Worm (Caenorhabditis elegans): ENCODE results near the gene dpy-20.

Gene dpy-20

DNA sequence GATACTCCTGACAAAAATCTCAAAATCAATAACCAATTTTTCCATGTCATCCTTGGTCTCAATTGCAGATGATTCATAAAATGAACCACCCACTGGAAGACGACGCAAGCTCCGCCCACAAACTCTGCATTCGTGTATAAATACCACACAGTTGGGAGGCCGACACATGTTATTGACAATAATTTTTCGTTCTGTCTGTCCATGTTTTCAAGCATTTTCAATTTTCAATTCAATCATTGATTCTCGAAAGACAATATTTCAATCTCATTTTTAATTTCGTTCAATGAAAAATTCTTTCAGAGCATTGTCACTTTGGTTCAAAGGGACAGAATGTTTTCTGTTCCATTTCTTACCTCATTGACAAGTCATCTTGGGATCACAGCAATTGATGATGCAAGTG is 24.6 kb downstream of the dpy-20 start, which contains the start of gene inx-9:
TSS of gene inx-9 (plus strand) at position 301 of the 400 bp plus-strand sequence.
- TF ChIP-seq nhr-12 (tag; optimal IDR thresholded peaks at IDR 0.05) = no peak
- no peak for TF ChIP-seq eor-1 (tag; optimal IDR thresholded peaks at IDR 0.05)
- no peak for TF ChIP-seq nhr-76 (tag; optimal IDR thresholded peaks at IDR 0.05)
- no peak for TF ChIP-seq ceh-9 (tag; optimal IDR thresholded peaks at IDR 0.05)
- no peak for TF ChIP-seq nhr-43 (tag; optimal IDR thresholded peaks at IDR 0.05; ENCODE audit: poor library complexity, severe bottlenecking)
- no peak for TF ChIP-seq mdl-1 (tag; optimal IDR thresholded peaks at IDR 0.05)
- TF ChIP-seq tbx-2 (tag; optimal IDR thresholded peaks at IDR 0.05) = no peak
- no peak for TF ChIP-seq elt-3 (tag; optimal IDR thresholded peaks at IDR 0.05)
- no peak for TF ChIP-seq skn-1 (tag; optimal IDR thresholded peaks at IDR 0.05)
- TF ChIP-seq ZK546.5 (tag; optimal IDR thresholded peaks at IDR 0.05) = no peak
- no peak for TF ChIP-seq nhr-28 (tag; optimal IDR thresholded peaks at IDR 0.05)
- no peak for TF ChIP-seq fkh-2 (tag; optimal IDR thresholded peaks at IDR 0.05)
- TF ChIP-seq fkh-10 (GFP tag; optimal IDR thresholded peaks at IDR 0.05) = no peak
- TF ChIP-seq mml-1 (tag; optimal IDR thresholded peaks at IDR 0.05) = no peak

DNA sequence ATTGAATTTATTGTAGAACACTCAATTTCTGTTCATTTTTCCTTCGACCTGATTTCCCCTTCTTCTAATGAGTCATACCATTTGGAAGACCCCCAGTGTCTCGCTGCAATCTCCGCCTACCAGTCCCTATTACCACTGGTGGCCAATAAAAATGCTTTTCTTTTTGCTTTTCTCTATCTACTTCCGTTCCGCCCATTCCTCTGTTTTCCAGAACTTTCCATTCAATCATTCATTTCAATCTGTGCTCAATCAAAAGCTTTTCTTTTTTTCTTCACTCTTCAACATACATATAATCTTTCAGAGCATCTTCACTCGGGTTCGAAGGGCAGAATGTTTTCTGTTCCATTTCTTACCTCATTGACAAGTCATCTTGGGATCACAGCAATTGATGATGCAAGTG is 27.1 kb downstream of the dpy-20 start, which contains the start of gene inx-8:
TSS of gene inx-8 (plus strand) at position 301 of the 400 bp plus-strand sequence.
- TF ChIP-seq sea-2 (GFP tag; optimal IDR thresholded peaks at IDR 0.05) (no peak), jun-1 (tag; optimal IDR thresholded peaks at IDR 0.05) (no peak), fkh-2 (tag; optimal IDR thresholded peaks at IDR 0.05) (no peak), lsy-12 (tag; optimal IDR thresholded peaks at IDR 0.05) (no peak), ztf-4 (tag; optimal IDR thresholded peaks at IDR 0.05) (no peak), elt-3 (tag; optimal IDR thresholded peaks at IDR 0.05) (no peak), nhr-76 (tag; optimal IDR thresholded peaks at IDR 0.05) (no peak), ceh-28 (tag; optimal IDR thresholded peaks at IDR 0.05) (no peak), nhr-25 (tag; optimal IDR thresholded peaks at IDR 0.05) (no peak), aly-2 (tag; optimal IDR thresholded peaks at IDR 0.05) (no peak), fos-1 (tag; optimal IDR thresholded peaks at IDR 0.05) (no peak), ceh-16 (tag; optimal IDR thresholded peaks at IDR 0.05) (no peak), nhr-43 (tag; optimal IDR thresholded peaks at IDR 0.05; ENCODE audit: poor library complexity, severe bottlenecking) (no peak), ceh-9 (tag; optimal IDR thresholded peaks at IDR 0.05) (no peak), mml-1 (tag; optimal IDR thresholded peaks at IDR 0.05) (no peak), zag-1 (tag; optimal IDR thresholded peaks at IDR 0.05) (no peak)

ce11 chrIV:11668001-11668400 is 32.7 kb downstream of the dpy-20 start, which contains the start of gene atg-4.2:
Gene atg-4.2, plus strand, starts transcription at chrIV:11668024.
- TF ChIP-seq nfya-1 (tag; optimal IDR thresholded peaks at IDR 0.05; ENCODE audit: insufficient read depth) = no peak
- no peak for TF ChIP-seq ceh-16 (tag; optimal IDR thresholded peaks at IDR 0.05)
- TF ChIP-seq nhr-11 (tag; optimal IDR thresholded peaks at IDR 0.05) = no peak

DNA sequence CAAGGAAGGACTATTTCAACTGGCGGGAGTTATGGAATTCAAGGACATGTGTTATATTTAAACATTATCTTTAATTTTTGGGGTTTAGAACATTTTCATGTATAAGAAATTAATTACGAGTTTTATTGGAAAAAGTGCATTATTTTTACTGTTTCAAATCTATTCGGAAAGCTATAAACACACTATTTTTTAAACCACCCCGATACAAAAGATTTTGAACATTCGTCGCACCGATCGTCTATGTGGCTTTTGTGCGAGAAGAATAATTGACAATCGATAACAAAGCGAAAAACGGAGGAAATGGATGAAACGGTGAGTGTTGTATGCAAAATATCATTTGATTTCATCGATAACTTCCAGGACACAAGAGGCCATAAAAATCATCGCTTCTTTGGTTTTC is 35.6 kb downstream of the dpy-20 start, which contains the start of gene ZK809.9:
TSS of gene ZK809.9 (plus strand) at position 301 of the 400 bp plus-strand sequence.
- TF ChIP-seq tbx-2 (tag; optimal IDR thresholded peaks at IDR 0.05) = no peak
- TF ChIP-seq skn-1 (tag; optimal IDR thresholded peaks at IDR 0.05) = no peak
- no peak for TF ChIP-seq lsy-12 (tag; optimal IDR thresholded peaks at IDR 0.05)
- TF ChIP-seq aly-2 (tag; optimal IDR thresholded peaks at IDR 0.05) = no peak
- TF ChIP-seq nfya-1 (tag; optimal IDR thresholded peaks at IDR 0.05; ENCODE audit: insufficient read depth) = no peak

DNA sequence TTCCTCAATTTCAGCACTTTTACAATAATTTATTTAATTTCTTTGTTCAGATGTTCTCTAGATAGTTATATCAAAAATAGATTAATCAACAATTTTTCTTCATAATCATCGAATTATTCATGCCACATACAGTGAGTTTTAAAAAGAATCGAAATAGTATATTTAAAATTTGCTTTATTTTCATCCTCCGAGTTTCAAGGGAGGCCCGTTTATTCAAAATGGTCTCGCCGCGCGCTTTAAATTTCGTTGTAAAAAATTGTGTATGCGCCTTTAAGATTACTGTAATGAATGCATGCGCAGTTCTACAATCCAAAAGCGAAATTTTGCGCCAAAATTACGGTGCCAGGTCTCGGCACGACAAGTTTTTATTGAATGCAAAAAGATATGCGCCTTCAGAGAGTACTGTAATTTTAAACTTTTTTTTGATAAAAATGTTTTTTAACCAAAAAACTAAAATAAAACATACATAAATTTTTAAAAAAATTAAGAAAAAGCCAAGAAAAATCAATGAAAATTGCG is 40.8 kb downstream of the dpy-20 start, which contains the start of gene ZK792.1:
TSS of gene ZK792.1 (plus strand) at position 51 of the 519 bp plus-strand sequence.
- no peak for TF ChIP-seq R02D3.7 (tag; optimal IDR thresholded peaks at IDR 0.05)
- no peak for TF ChIP-seq unc-62 (GFP tag; optimal IDR thresholded peaks at IDR 0.05)
- TF ChIP-seq ceh-9 (tag; optimal IDR thresholded peaks at IDR 0.05) = no peak
- TF ChIP-seq pqm-1 (tag; optimal IDR thresholded peaks at IDR 0.05) = no peak
- TF ChIP-seq sea-2 (GFP tag; optimal IDR thresholded peaks at IDR 0.05) = no peak
- no peak for TF ChIP-seq mdl-1 (tag; optimal IDR thresholded peaks at IDR 0.05)
- no peak for TF ChIP-seq nhr-43 (tag; optimal IDR thresholded peaks at IDR 0.05; ENCODE audit: poor library complexity, severe bottlenecking)

- no peak for TF ChIP-seq nhr-11 (tag; optimal IDR thresholded peaks at IDR 0.05)
- no peak for TF ChIP-seq nhr-28 (tag; optimal IDR thresholded peaks at IDR 0.05)
- TF ChIP-seq fos-1 (tag; optimal IDR thresholded peaks at IDR 0.05) = no peak
- no peak for TF ChIP-seq pqm-1 (tag; optimal IDR thresholded peaks at IDR 0.05)
- no peak for TF ChIP-seq ceh-82 (tag; optimal IDR thresholded peaks at IDR 0.05)
- TF ChIP-seq nfya-1 (tag; optimal IDR thresholded peaks at IDR 0.05; ENCODE audit: insufficient read depth) = peak; percentile 20
- no peak for TF ChIP-seq ztf-4 (tag; optimal IDR thresholded peaks at IDR 0.05)
- no peak for TF ChIP-seq fkh-2 (tag; optimal IDR thresholded peaks at IDR 0.05)
- peak; percentile 34 for TF ChIP-seq hmg-11 (tag; optimal IDR thresholded peaks at IDR 0.05)
- no peak for TF ChIP-seq unc-62 (GFP tag; optimal IDR thresholded peaks at IDR 0.05)
- TF ChIP-seq ceh-9 (tag; optimal IDR thresholded peaks at IDR 0.05) = no peak
These were observed 44.4 kb downstream of the dpy-20 start, which contains the start of gene ZK809.5 for ce11 chrIV:11656144-11656780. Gene ZK809.5, plus strand, starts transcription at chrIV:11656730.

Data from whole organism, L3 larva.